Worm (Caenorhabditis elegans): Measurements from ENCODE around the gene hum-4.

The hum-4 gene

DNA sequence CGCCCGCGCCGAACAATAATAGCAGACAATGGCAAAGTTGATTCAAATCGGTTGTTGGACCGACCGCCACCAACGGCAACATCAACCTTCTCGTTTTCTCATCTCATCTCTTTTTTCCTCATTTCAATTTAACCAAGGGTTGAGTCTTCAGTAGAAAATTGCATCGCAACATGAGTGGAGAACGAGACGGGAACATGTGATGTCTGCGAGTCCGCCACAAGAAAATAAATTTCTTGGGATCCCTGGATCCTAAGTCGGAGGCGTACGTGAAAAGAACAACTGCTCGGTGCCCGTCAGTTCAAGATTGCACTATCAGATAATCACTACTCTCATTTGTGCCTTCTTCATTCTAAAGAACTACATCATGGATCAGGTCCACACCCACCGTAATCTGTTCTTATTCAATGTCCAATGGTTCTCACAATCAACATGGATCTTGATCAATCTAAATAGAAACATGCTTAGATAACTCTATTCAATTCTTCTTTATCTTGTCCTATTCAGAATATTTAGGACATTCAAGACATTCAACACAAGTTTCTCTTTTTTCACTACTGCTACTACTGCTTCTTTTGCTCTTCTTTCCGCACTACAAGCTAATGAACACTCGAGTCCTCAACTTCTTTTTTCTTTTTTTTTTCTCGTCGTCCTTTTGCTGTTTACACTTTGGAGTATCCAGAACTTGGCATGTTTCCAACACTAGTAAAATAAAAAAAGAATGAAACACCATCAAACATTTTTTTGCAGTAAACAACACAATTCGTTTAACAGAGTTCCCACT is 41.4 kb upstream of the hum-4 start (continued):
- TF ChIP-seq elt-1 (tag; optimal IDR thresholded peaks at IDR 0.05), result no peak
- peak; percentile 43 for TF ChIP-seq sma-9 (GFP tag; optimal IDR thresholded peaks at IDR 0.05)
- TF ChIP-seq sma-9 (tag; optimal IDR thresholded peaks at IDR 0.05), result no peak
- TF ChIP-seq mab-5 (tag; optimal IDR thresholded peaks at IDR 0.05), result peak; percentile 29
- TF ChIP-seq nhr-129 (tag; optimal IDR thresholded peaks at IDR 0.05), result peak; percentile 47
- TF ChIP-seq snpc-4 (tag; optimal IDR thresholded peaks at IDR 0.05), result no peak
- TF ChIP-seq F13H6.1 (tag; optimal IDR thresholded peaks at IDR 0.05), result no peak
- TF ChIP-seq crh-2 (tag; optimal IDR thresholded peaks at IDR 0.05), result no peak
- no peak for TF ChIP-seq fos-1 (tag; optimal IDR thresholded peaks at IDR 0.05)
- TF ChIP-seq lin-11 (tag; optimal IDR thresholded peaks at IDR 0.05), result no peak
- no peak for TF ChIP-seq R02D3.7 (tag; optimal IDR thresholded peaks at IDR 0.05)
- no peak for TF ChIP-seq zag-1 (tag; optimal IDR thresholded peaks at IDR 0.05)
- TF ChIP-seq blmp-1 (tag; optimal IDR thresholded peaks at IDR 0.05; ENCODE audit: insufficient read depth), result no peak
- TF ChIP-seq ZK546.5 (tag; optimal IDR thresholded peaks at IDR 0.05), result no peak
- TF ChIP-seq egl-27 (tag; optimal IDR thresholded peaks at IDR 0.05), result no peak
- peak; percentile 5 for TF ChIP-seq C34F6.9 (tag; optimal IDR thresholded peaks at IDR 0.05)
- TF ChIP-seq nhr-23 (tag; optimal IDR thresholded peaks at IDR 0.05), result no peak
- peak; percentile 1 for TF ChIP-seq unc-55 (GFP tag; optimal IDR thresholded peaks at IDR 0.05)
- no peak for TF ChIP-seq dmd-4 (tag; optimal IDR thresholded peaks at IDR 0.05)
- no peak for TF ChIP-seq peb-1 (tag; optimal IDR thresholded peaks at IDR 0.05)
- no peak for TF ChIP-seq lin-39 (tag; optimal IDR thresholded peaks at IDR 0.05)
- TF ChIP-seq mdl-1 (tag; optimal IDR thresholded peaks at IDR 0.05), result no peak

DNA sequence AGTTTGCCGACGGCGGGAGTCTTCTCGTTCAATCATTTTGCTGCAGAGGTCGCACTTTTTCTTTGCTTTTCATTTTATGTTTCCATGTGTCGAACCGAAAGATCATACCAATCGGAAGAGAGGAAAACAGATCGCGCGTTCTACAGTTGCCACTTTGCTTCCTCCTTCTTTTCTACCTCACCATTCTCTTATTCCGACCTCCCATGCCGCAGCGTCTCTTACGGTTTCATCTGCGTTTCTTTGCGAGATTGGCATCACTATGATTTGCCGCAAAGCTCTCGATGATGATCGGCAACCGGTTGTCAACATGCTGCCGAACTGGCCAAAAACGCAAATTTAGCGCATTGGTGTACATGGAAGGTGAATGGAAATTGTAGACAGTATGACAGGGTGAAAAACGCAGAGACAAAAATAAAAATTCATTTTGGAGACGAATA is 40.8 kb upstream of the hum-4 start:
- TF ChIP-seq F13H6.1 (tag; optimal IDR thresholded peaks at IDR 0.05) (peak; percentile 56), fos-1 (tag; optimal IDR thresholded peaks at IDR 0.05) (peak; percentile 2), ZK546.5 (tag; optimal IDR thresholded peaks at IDR 0.05) (no peak), ceh-16 (tag; optimal IDR thresholded peaks at IDR 0.05) (no peak), elt-1 (tag; optimal IDR thresholded peaks at IDR 0.05) (peak; percentile 7), elt-3 (tag; optimal IDR thresholded peaks at IDR 0.05) (no peak), lin-11 (tag; optimal IDR thresholded peaks at IDR 0.05) (no peak), gmeb-1 (tag; optimal IDR thresholded peaks at IDR 0.05) (no peak), blmp-1 (tag; optimal IDR thresholded peaks at IDR 0.05; ENCODE audit: insufficient read depth) (peak; percentile 45), mbf-1 (tag; optimal IDR thresholded peaks at IDR 0.05) (no peak), nhr-237 (tag; optimal IDR thresholded peaks at IDR 0.05) (no peak), lin-39 (tag; optimal IDR thresholded peaks at IDR 0.05) (no peak), peb-1 (tag; optimal IDR thresholded peaks at IDR 0.05) (peak; percentile 72), egl-27 (tag; optimal IDR thresholded peaks at IDR 0.05) (no peak), nhr-25 (tag; optimal IDR thresholded peaks at IDR 0.05) (peak; percentile 77), unc-39 (tag; optimal IDR thresholded peaks at IDR 0.05) (no peak), mdl-1 (tag; optimal IDR thresholded peaks at IDR 0.05) (no peak), sma-3 (GFP tag; optimal IDR thresholded peaks at IDR 0.05) (no peak), nhr-10 (tag; optimal IDR thresholded peaks at IDR 0.05) (no peak), mab-5 (tag; optimal IDR thresholded peaks at IDR 0.05) (no peak), nhr-21 (tag; optimal IDR thresholded peaks at IDR 0.05) (peak; percentile 6), lin-13 (GFP tag; optimal IDR thresholded peaks at IDR 0.05) (no peak), skn-1 (tag; optimal IDR thresholded peaks at IDR 0.05) (no peak), sma-9 (GFP tag; optimal IDR thresholded peaks at IDR 0.05) (no peak), sma-9 (tag; optimal IDR thresholded peaks at IDR 0.05) (no peak), snpc-4 (tag; optimal IDR thresholded peaks at IDR 0.05) (no peak), alr-1 (tag; optimal IDR thresholded peaks at IDR 0.05) (no peak), lsy-2 (tag; optimal IDR thresholded peaks at IDR 0.05) (no peak)

DNA sequence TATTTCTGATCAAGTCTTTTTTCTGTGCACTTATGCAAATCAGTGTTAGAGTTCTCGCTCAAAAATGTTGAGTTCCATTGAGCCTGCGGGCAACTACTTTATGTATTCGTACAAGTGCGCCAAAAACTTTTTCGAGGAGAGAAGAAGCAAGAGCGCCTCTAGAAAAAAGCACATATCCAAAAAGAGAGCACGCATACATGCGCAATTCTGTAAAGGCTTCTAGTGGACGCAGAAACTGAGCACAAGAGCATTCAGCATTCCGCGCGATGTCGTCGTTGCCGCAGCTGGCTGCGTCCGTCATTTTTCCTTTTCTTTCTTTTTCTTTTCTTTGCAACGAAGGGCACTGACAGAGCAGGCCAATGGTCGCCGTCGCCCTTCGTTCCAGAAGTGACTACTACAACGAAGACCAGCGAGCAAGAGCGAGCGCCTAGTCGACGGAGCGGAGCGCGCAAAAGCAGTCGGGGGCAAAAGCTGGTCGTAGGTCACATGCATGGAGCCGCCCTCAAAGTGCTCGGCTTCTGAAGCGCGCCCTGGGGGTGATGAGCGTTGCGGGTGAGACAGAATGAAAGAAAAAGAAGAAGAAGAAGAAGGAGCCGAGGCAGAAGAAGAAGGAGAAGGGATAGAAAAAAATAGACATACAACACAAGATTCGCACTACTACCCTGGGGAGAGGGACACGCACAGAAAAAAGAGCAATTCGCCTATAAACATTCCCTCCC is 39.7 kb upstream of the hum-4 start:
- TF ChIP-seq nhr-23 (tag; optimal IDR thresholded peaks at IDR 0.05) (no peak), ceh-16 (tag; optimal IDR thresholded peaks at IDR 0.05) (no peak), mbf-1 (tag; optimal IDR thresholded peaks at IDR 0.05) (no peak), unc-62 (GFP tag; optimal IDR thresholded peaks at IDR 0.05) (no peak), lsy-2 (tag; optimal IDR thresholded peaks at IDR 0.05) (peak; percentile 12 to 56), nhr-10 (tag; optimal IDR thresholded peaks at IDR 0.05) (no peak), ama-1 (optimal IDR thresholded peaks at IDR 0.05) (no peak), R02D3.7 (tag; optimal IDR thresholded peaks at IDR 0.05) (no peak), nhr-25 (tag; optimal IDR thresholded peaks at IDR 0.05) (no peak), mab-5 (tag; optimal IDR thresholded peaks at IDR 0.05) (peak; percentile 81), lin-39 (tag; optimal IDR thresholded peaks at IDR 0.05) (no peak), snpc-4 (tag; optimal IDR thresholded peaks at IDR 0.05) (no peak), zag-1 (tag; optimal IDR thresholded peaks at IDR 0.05) (peak; percentile 55), alr-1 (tag; optimal IDR thresholded peaks at IDR 0.05) (no peak), nhr-21 (tag; optimal IDR thresholded peaks at IDR 0.05) (no peak), fos-1 (tag; optimal IDR thresholded peaks at IDR 0.05) (no peak), sma-9 (GFP tag; optimal IDR thresholded peaks at IDR 0.05) (peak; percentile 62), sma-9 (tag; optimal IDR thresholded peaks at IDR 0.05) (no peak), nhr-77 (tag; optimal IDR thresholded peaks at IDR 0.05) (no peak), ztf-4 (tag; optimal IDR thresholded peaks at IDR 0.05) (peak; percentile 5), nhr-237 (tag; optimal IDR thresholded peaks at IDR 0.05) (no peak), unc-39 (tag; optimal IDR thresholded peaks at IDR 0.05) (no peak), elt-3 (tag; optimal IDR thresholded peaks at IDR 0.05) (no peak), mdl-1 (tag; optimal IDR thresholded peaks at IDR 0.05) (peak; percentile 57 to 86), aly-2 (tag; optimal IDR thresholded peaks at IDR 0.05) (no peak), ztf-11 (tag; optimal IDR thresholded peaks at IDR 0.05) (no peak), elt-1 (tag; optimal IDR thresholded peaks at IDR 0.05) (no peak), ztf-1 (GFP tag; conservative IDR thresholded peaks at IDR 0.05) (0 out of 2 replicates have a peak, but pooled peaks have one; percentile 21), ceh-82 (tag; optimal IDR thresholded peaks at IDR 0.05) (peak; percentile 10)

Data from whole organism, L2 larva.